Worm (Caenorhabditis elegans): ENCODE data around the gene pde-3.
"Not testable (repeated sequence)": the region's sequence is repeated elsewhere in the genome, so short reads cannot be mapped to it uniquely, and the experiment has no call there.

Gene pde-3

ce11 chrII:14992598-14992997, 73.1 kb downstream of the pde-3 start, which contains the start of gene Y53F4B.7:
Gene Y53F4B.7, plus strand, starts transcription at chrII:14992898.
- TF ChIP-seq nhr-237, fos-1, egl-13 (tag; optimal IDR thresholded peaks at IDR 0.05): not testable (repeated sequence)

Data from whole organism, L1 larva.